Worm (Caenorhabditis elegans): Measurements from ENCODE around the gene unc-129.

The unc-129 gene

ce11 chrIV:9005310-9005709 is at the start of gene unc-129:
Gene unc-129 (minus strand): TSS chrIV:9005410.
- TF ChIP-seq dao-5 (tag; optimal IDR thresholded peaks at IDR 0.05) (no peak), him-1 (tag; optimal IDR thresholded peaks at IDR 0.05) (no peak), W03F9.2 (tag; optimal IDR thresholded peaks at IDR 0.05) (no peak)

- TF ChIP-seq him-1 (tag; optimal IDR thresholded peaks at IDR 0.05) (no peak), dao-5 (tag; optimal IDR thresholded peaks at IDR 0.05) (no peak), W03F9.2 (tag; optimal IDR thresholded peaks at IDR 0.05) (no peak)
These were observed 48.2 kb upstream of the unc-129 start for ce11 chrIV:9053403-9053802.

- no peak for TF ChIP-seq him-1 (tag; optimal IDR thresholded peaks at IDR 0.05)
- no peak for TF ChIP-seq dao-5 (tag; optimal IDR thresholded peaks at IDR 0.05)
- TF ChIP-seq W03F9.2 (tag; optimal IDR thresholded peaks at IDR 0.05), result no peak
These were observed 46.4 kb upstream of the unc-129 start for ce11 chrIV:9051510-9052175.

- no peak for TF ChIP-seq dao-5 (tag; optimal IDR thresholded peaks at IDR 0.05)
- no peak for TF ChIP-seq W03F9.2 (tag; optimal IDR thresholded peaks at IDR 0.05)
- TF ChIP-seq him-1 (tag; optimal IDR thresholded peaks at IDR 0.05), result no peak
These were observed 45.8 kb upstream of the unc-129 start for ce11 chrIV:9051036-9051435.

ce11 chrIV:9045252-9045651 is 40.0 kb upstream of the unc-129 start, which contains the start of gene Y73F4A.1:
Gene Y73F4A.1 (minus strand): TSS chrIV:9045352.
- TF ChIP-seq W03F9.2 (tag; optimal IDR thresholded peaks at IDR 0.05) (no peak), him-1 (tag; optimal IDR thresholded peaks at IDR 0.05) (no peak), dao-5 (tag; optimal IDR thresholded peaks at IDR 0.05) (no peak)

ce11 chrIV:9043224-9043623 is 38.0 kb upstream of the unc-129 start, which contains the start of gene Y73F4A.2:
Gene Y73F4A.2 (minus strand): TSS chrIV:9043347.
- TF ChIP-seq W03F9.2 (tag; optimal IDR thresholded peaks at IDR 0.05) (no peak), dao-5 (tag; optimal IDR thresholded peaks at IDR 0.05) (no peak), him-1 (tag; optimal IDR thresholded peaks at IDR 0.05) (no peak)

ce11 chrIV:9040393-9040792 is 35.2 kb upstream of the unc-129 start, which contains the start of gene Y73F4A.3:
Gene Y73F4A.3 (minus strand): TSS chrIV:9040493.
- TF ChIP-seq W03F9.2 (tag; optimal IDR thresholded peaks at IDR 0.05), result no peak
- no peak for TF ChIP-seq him-1 (tag; optimal IDR thresholded peaks at IDR 0.05)
- TF ChIP-seq dao-5 (tag; optimal IDR thresholded peaks at IDR 0.05), result no peak

ce11 chrIV:9037063-9037462 is 31.9 kb upstream of the unc-129 start, which contains the start of gene C53D6.7:
Gene C53D6.7 (minus strand): TSS chrIV:9037163.
- TF ChIP-seq dao-5 (tag; optimal IDR thresholded peaks at IDR 0.05), result no peak
- no peak for TF ChIP-seq him-1 (tag; optimal IDR thresholded peaks at IDR 0.05)
- no peak for TF ChIP-seq W03F9.2 (tag; optimal IDR thresholded peaks at IDR 0.05)

ce11 chrIV:9034340-9034739 is 29.1 kb upstream of the unc-129 start, which contains the start of gene C53D6.10:
Gene C53D6.10 (minus strand): TSS chrIV:9034440.
- no peak for TF ChIP-seq dao-5 (tag; optimal IDR thresholded peaks at IDR 0.05)
- TF ChIP-seq W03F9.2 (tag; optimal IDR thresholded peaks at IDR 0.05), result no peak
- TF ChIP-seq him-1 (tag; optimal IDR thresholded peaks at IDR 0.05), result no peak

- TF ChIP-seq W03F9.2 (tag; optimal IDR thresholded peaks at IDR 0.05), result no peak
- no peak for TF ChIP-seq dao-5 (tag; optimal IDR thresholded peaks at IDR 0.05)
- no peak for TF ChIP-seq him-1 (tag; optimal IDR thresholded peaks at IDR 0.05)
These were observed 27.3 kb upstream of the unc-129 start, which contains the start of gene C53D6.6 for ce11 chrIV:9032550-9032949. Gene C53D6.6 (minus strand): TSS chrIV:9032667.

ce11 chrIV:9021245-9021779 is 16.1 kb upstream of the unc-129 start:
- no peak for TF ChIP-seq him-1 (tag; optimal IDR thresholded peaks at IDR 0.05)
- no peak for TF ChIP-seq dao-5 (tag; optimal IDR thresholded peaks at IDR 0.05)
- no peak for TF ChIP-seq W03F9.2 (tag; optimal IDR thresholded peaks at IDR 0.05)

ce11 chrIV:9020840-9021239 is 15.6 kb upstream of the unc-129 start, which contains the start of gene C53D6.4:
Gene C53D6.4 (minus strand): TSS chrIV:9020940.
- no peak for TF ChIP-seq dao-5 (tag; optimal IDR thresholded peaks at IDR 0.05)
- no peak for TF ChIP-seq him-1 (tag; optimal IDR thresholded peaks at IDR 0.05)
- no peak for TF ChIP-seq W03F9.2 (tag; optimal IDR thresholded peaks at IDR 0.05)

ce11 chrIV:9016477-9016876 is 11.3 kb upstream of the unc-129 start, which contains the start of gene acc-2:
Gene acc-2 (plus strand): TSS chrIV:9016777.
- no peak for TF ChIP-seq dao-5 (tag; optimal IDR thresholded peaks at IDR 0.05)
- TF ChIP-seq him-1 (tag; optimal IDR thresholded peaks at IDR 0.05), result no peak
- TF ChIP-seq W03F9.2 (tag; optimal IDR thresholded peaks at IDR 0.05), result no peak

- TF ChIP-seq W03F9.2 (tag; optimal IDR thresholded peaks at IDR 0.05), result no peak
- TF ChIP-seq dao-5 (tag; optimal IDR thresholded peaks at IDR 0.05), result no peak
- no peak for TF ChIP-seq him-1 (tag; optimal IDR thresholded peaks at IDR 0.05)
These were observed 5.0 kb upstream of the unc-129 start, which contains the start of gene C53D6.11 for ce11 chrIV:9010257-9010656. Gene C53D6.11 (plus strand): TSS chrIV:9010584.

Data from whole organism, L4/young adult.